Worm (Caenorhabditis elegans) whole organism, early embryonic: ENCODE data around the gene srw-10.

Experiments
- ama-1 ChIP-seq: fragments of 150-350 bp; optimal IDR thresholded peaks from 2 replicates; lab custom pipeline; 2014
- ets-7 ChIP-seq: sonication (generic microtip); optimal IDR thresholded peaks from 2 replicates; lab custom pipeline; 2016; ENCODE audit warnings: missing genotype, missing genetic modification characterization, missing compliant biosample characterization
- flt-1 ChIP-seq: fragments of 200-800 bp; sonication (Bioruptor generic); IDR thresholded peaks from 2 replicates; pipeline ENCODE4 v1.3.6; 2022; ENCODE audit warnings: missing genetic modification characterization, missing compliant biosample characterization
- hmbx-1 ChIP-seq: sonication (generic microtip); optimal IDR thresholded peaks from 2 replicates; lab custom pipeline; 2016; ENCODE audit warnings: mild to moderate bottlenecking, missing genetic modification characterization, missing compliant biosample characterization
- hnd-1 ChIP-seq: sonication (generic microtip); optimal IDR thresholded peaks from 2 replicates; lab custom pipeline; 2016; ENCODE audit warnings: missing genetic modification characterization, missing compliant biosample characterization
- sea-1 ChIP-seq: fragments of 200-800 bp; sonication (Bioruptor generic); conservative IDR thresholded peaks from 2 replicates; pipeline ENCODE4 v1.3.6; 2022; ENCODE audit warnings: missing genetic modification characterization, missing compliant biosample characterization

DNA sequence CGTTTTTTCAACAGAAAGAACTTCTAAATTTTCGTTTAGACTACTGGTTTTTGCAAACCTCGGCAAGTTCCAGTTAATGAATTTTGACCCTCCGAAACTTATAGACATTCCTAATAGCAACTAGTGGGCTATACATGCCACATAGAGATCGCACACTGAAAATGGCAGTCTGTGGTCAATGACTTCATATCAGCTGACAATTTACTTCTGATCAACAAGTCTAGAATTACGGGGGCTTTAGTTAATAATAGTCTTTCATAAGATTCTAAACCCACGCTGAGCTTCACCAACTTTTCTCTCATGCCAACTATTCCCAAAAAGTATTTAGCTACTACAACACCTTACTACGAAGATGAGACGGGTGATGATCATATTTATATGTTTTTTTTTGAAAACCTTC lies 2.2 kb downstream of the srw-10 start, which contains the start of gene srw-9:
- TF ChIP-seq flt-1 (GFP tag; lab: Robert Waterston, UW) (no peak), hmbx-1 (no peak), ets-7 (tag; lab: Kevin White, UChicago) (no peak), sea-1 (GFP tag; lab: Robert Waterston, UW) (no peak), ama-1 (lab: Kevin White, UChicago) (no peak), hnd-1 (tag; lab: Kevin White, UChicago) (no peak)
